Worm (Caenorhabditis elegans) whole organism, L1 larva: ENCODE data around the gene F27B10.1.

Source experiments
- alr-1 ChIP-seq: fragments of 200-800 bp; sonication (Bioruptor generic); optimal IDR thresholded peaks from 2 replicates; lab custom pipeline; 2018; ENCODE audit warnings: borderline replicate concordance, mild to moderate bottlenecking, missing genetic modification characterization, missing compliant biosample characterization
- aly-2 ChIP-seq: fragments of 150-350 bp; optimal IDR thresholded peaks from 2 replicates; lab custom pipeline; 2014; ENCODE audit warnings: missing biosample characterization, missing genetic modification characterization
- ama-1 ChIP-seq: fragments of 150-350 bp; optimal IDR thresholded peaks from 2 replicates; lab custom pipeline; 2014
- egl-13 ChIP-seq: sonication (generic microtip); optimal IDR thresholded peaks from 2 replicates; lab custom pipeline; 2016; ENCODE audit warnings: missing genotype, missing genetic modification reagents, missing genetic modification characterization, missing compliant biosample characterization
- lin-13 ChIP-seq: fragments of 150-350 bp; optimal IDR thresholded peaks from 2 replicates; lab custom pipeline; 2014; ENCODE audit warnings: missing biosample characterization, missing genetic modification reagents, missing genetic modification characterization
- lir-3 ChIP-seq: sonication (generic microtip); optimal IDR thresholded peaks from 2 replicates; lab custom pipeline; 2016; ENCODE audit warnings: mild to moderate bottlenecking, missing genetic modification characterization, moderate library complexity, missing compliant biosample characterization; ENCODE audit not compliant: poor library complexity
- nhr-11 ChIP-seq: fragments of 150-350 bp; optimal IDR thresholded peaks from 2 replicates; lab custom pipeline; 2014; ENCODE audit warnings: missing biosample characterization, missing genetic modification characterization
- nhr-76 ChIP-seq: sonication (generic microtip); optimal IDR thresholded peaks from 2 replicates; lab custom pipeline; 2017; ENCODE audit warnings: missing biosample characterization, missing genetic modification characterization
- nhr-77 ChIP-seq: fragments of 150-350 bp; optimal IDR thresholded peaks from 2 replicates; lab custom pipeline; 2014; ENCODE audit warnings: missing biosample characterization, missing genetic modification characterization
- pag-3 ChIP-seq: sonication (generic microtip); optimal IDR thresholded peaks from 2 replicates; lab custom pipeline; 2017; ENCODE audit warnings: missing genetic modification characterization, mild to moderate bottlenecking, missing compliant biosample characterization, antibody characterized with exemption, borderline replicate concordance; ENCODE audit not compliant: insufficient read depth
- zag-1 ChIP-seq: fragments of 150-350 bp; optimal IDR thresholded peaks from 2 replicates; lab custom pipeline; 2014; ENCODE audit warnings: missing biosample characterization, missing genetic modification characterization

DNA sequence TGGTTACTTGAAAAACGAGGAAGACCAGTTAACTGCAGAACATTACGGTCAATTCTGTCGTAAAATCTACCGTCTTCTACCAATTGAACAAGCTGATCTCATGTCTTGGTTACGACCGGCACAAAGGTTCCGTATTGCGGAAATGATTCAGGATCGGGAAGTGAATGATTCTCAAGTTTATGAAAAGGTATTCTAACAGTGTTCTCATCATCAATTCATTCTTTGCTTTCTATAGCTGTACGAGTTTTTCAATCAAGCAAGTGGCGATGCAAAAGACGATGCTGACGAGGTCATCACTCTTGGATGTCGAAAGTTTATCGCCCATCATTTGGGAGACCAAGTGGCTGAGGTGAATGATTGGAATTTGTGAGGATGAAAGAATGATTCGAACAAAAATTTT is 14.9 kb downstream of the F27B10.1 start:
- TF ChIP-seq pag-3 (no peak), lir-3 (no peak), nhr-77 (tag; lab: Kevin White, UChicago) (no peak), egl-13 (tag; lab: Kevin White, UChicago) (no peak), zag-1 (tag; lab: Kevin White, UChicago) (no peak), alr-1 (tag; lab: Kevin White, UChicago) (no peak), lin-13 (GFP tag; lab: Kevin White, UChicago) (no peak), nhr-76 (no peak), nhr-11 (tag; lab: Kevin White, UChicago) (no peak), ama-1 (lab: Kevin White, UChicago) (no peak), aly-2 (tag; lab: Kevin White, UChicago) (no peak)
